Worm (Caenorhabditis elegans) whole organism, midembryonic: ENCODE data around the gene spcs-3.

Experiments
- T22C8.4 ChIP-seq: fragments of 200-800 bp; sonication (Bioruptor generic); IDR thresholded peaks from 2 replicates; pipeline ENCODE4 v1.3.6; 2022; ENCODE audit warnings: missing genetic modification characterization, missing compliant biosample characterization
- cog-1 ChIP-seq: sonication (generic microtip); optimal IDR thresholded peaks from 2 replicates; lab custom pipeline; 2016; ENCODE audit warnings: missing genetic modification characterization, missing compliant biosample characterization
- flt-1 ChIP-seq: fragments of 200-800 bp; sonication (Bioruptor generic); IDR thresholded peaks from 2 replicates; pipeline ENCODE4 v1.3.6; 2022; ENCODE audit warnings: missing genetic modification characterization, missing compliant biosample characterization
- klf-2 ChIP-seq: fragments of 200-800 bp; sonication (Bioruptor generic); conservative IDR thresholded peaks from 2 replicates; pipeline ENCODE4 v1.3.6; 2022; ENCODE audit warnings: missing genetic modification reagents, missing genetic modification characterization, missing compliant biosample characterization
- med-1 ChIP-seq: sonication (generic microtip); optimal IDR thresholded peaks from 2 replicates; lab custom pipeline; 2017; ENCODE audit warnings: missing genetic modification characterization, mild to moderate bottlenecking, missing compliant biosample characterization, antibody characterized with exemption, missing genetic modification reagents; ENCODE audit not compliant: insufficient read depth
- ref-1 ChIP-seq: fragments of 200-800 bp; sonication (Bioruptor generic); conservative IDR thresholded peaks from 2 replicates; pipeline ENCODE4 v1.3.6; 2022; ENCODE audit warnings: missing genetic modification reagents, missing genetic modification characterization, missing compliant biosample characterization
- tab-1 ChIP-seq: fragments of 200-800 bp; sonication (Bioruptor generic); IDR thresholded peaks from 2 replicates; pipeline ENCODE4 v1.3.6; 2022; ENCODE audit warnings: missing genetic modification characterization, missing compliant biosample characterization
- ztf-23 ChIP-seq: fragments of 200-800 bp; sonication (Bioruptor generic); IDR thresholded peaks from 2 replicates; pipeline ENCODE4 v1.3.6; 2022; ENCODE audit warnings: missing genetic modification reagents, missing genetic modification characterization, missing compliant biosample characterization
- ztf-29 ChIP-seq: fragments of 200-800 bp; sonication (Bioruptor generic); IDR thresholded peaks from 2 replicates; pipeline ENCODE4 v1.3.6; 2022; ENCODE audit warnings: missing genetic modification reagents, missing genetic modification characterization, missing compliant biosample characterization

spcs-3 gene

ce11 chrIII:8044717-8045116 is at the start of gene spcs-3:
Gene spcs-3 (plus strand): TSS chrIII:8045017.
- TF ChIP-seq ztf-23 (GFP tag; lab: Robert Waterston, UW) (no peak), klf-2 (GFP tag; lab: Robert Waterston, UW) (no peak), cog-1 (no peak), tab-1 (GFP tag; lab: Robert Waterston, UW) (no peak), flt-1 (GFP tag; lab: Robert Waterston, UW) (no peak), ref-1 (no peak), med-1 (GFP tag; lab: Kevin White, UChicago) (no peak), ztf-29 (GFP tag; lab: Robert Waterston, UW) (no peak), T22C8.4 (GFP tag; lab: Robert Waterston, UW) (no peak)

ce11 chrIII:7996353-7996752 is 48.5 kb upstream of the spcs-3 start, which contains the start of gene npr-17:
Gene npr-17 (minus strand): TSS chrIII:7996453.
- TF ChIP-seq klf-2 (GFP tag; lab: Robert Waterston, UW) (no peak), tab-1 (GFP tag; lab: Robert Waterston, UW) (no peak), cog-1 (no peak), ztf-23 (GFP tag; lab: Robert Waterston, UW) (no peak), flt-1 (GFP tag; lab: Robert Waterston, UW) (no peak), ref-1 (no peak), ztf-29 (GFP tag; lab: Robert Waterston, UW) (no peak), med-1 (GFP tag; lab: Kevin White, UChicago) (no peak), T22C8.4 (GFP tag; lab: Robert Waterston, UW) (no peak)

- TF ChIP-seq med-1 (GFP tag; lab: Kevin White, UChicago) (no peak), ztf-23 (GFP tag; lab: Robert Waterston, UW) (no peak), cog-1 (no peak), ref-1 (no peak), flt-1 (GFP tag; lab: Robert Waterston, UW) (no peak), T22C8.4 (GFP tag; lab: Robert Waterston, UW) (no peak), klf-2 (GFP tag; lab: Robert Waterston, UW) (no peak), tab-1 (GFP tag; lab: Robert Waterston, UW) (no peak), ztf-29 (GFP tag; lab: Robert Waterston, UW) (no peak)
Observed at ce11 chrIII:7997447-7998046, 47.3 kb upstream of the spcs-3 start.

ce11 chrIII:8001557-8001956 is 43.3 kb upstream of the spcs-3 start:
- TF ChIP-seq cog-1 = no peak
- no peak for TF ChIP-seq tab-1 (GFP tag; lab: Robert Waterston, UW)
- TF ChIP-seq klf-2 (GFP tag; lab: Robert Waterston, UW) = no peak
- no peak for TF ChIP-seq med-1 (GFP tag; lab: Kevin White, UChicago)
- no peak for TF ChIP-seq ztf-29 (GFP tag; lab: Robert Waterston, UW)
- no peak for TF ChIP-seq T22C8.4 (GFP tag; lab: Robert Waterston, UW)
- no peak for TF ChIP-seq ref-1
- no peak for TF ChIP-seq ztf-23 (GFP tag; lab: Robert Waterston, UW)

ce11 chrIII:8004091-8004490 is 40.7 kb upstream of the spcs-3 start, which contains the start of gene C06G4.6:
Gene C06G4.6 (plus strand): TSS chrIII:8004391.
- TF ChIP-seq med-1 (GFP tag; lab: Kevin White, UChicago) = no peak
- no peak for TF ChIP-seq tab-1 (GFP tag; lab: Robert Waterston, UW)

ce11 chrIII:8009769-8010168 is 35.0 kb upstream of the spcs-3 start, which contains the start of gene cit-1.1:
Gene cit-1.1 (minus strand): TSS chrIII:8009821.
- TF ChIP-seq ztf-29 (GFP tag; lab: Robert Waterston, UW) = no peak
- no peak for TF ChIP-seq cog-1
- TF ChIP-seq med-1 (GFP tag; lab: Kevin White, UChicago) = no peak
- no peak for TF ChIP-seq flt-1 (GFP tag; lab: Robert Waterston, UW)
- TF ChIP-seq T22C8.4 (GFP tag; lab: Robert Waterston, UW) = no peak
- TF ChIP-seq klf-2 (GFP tag; lab: Robert Waterston, UW) = no peak
- no peak for TF ChIP-seq ztf-23 (GFP tag; lab: Robert Waterston, UW)
- TF ChIP-seq tab-1 (GFP tag; lab: Robert Waterston, UW) = no peak
- no peak for TF ChIP-seq ref-1

ce11 chrIII:8010260-8010822 is 34.5 kb upstream of the spcs-3 start, which contains the start of gene cit-1.2:
Gene cit-1.2 (plus strand): TSS chrIII:8010772.
- no peak for TF ChIP-seq cog-1

ce11 chrIII:8013582-8013981 is 31.2 kb upstream of the spcs-3 start:
- TF ChIP-seq ref-1 (no peak), klf-2 (GFP tag; lab: Robert Waterston, UW) (no peak), med-1 (GFP tag; lab: Kevin White, UChicago) (no peak), ztf-23 (GFP tag; lab: Robert Waterston, UW) (no peak), ztf-29 (GFP tag; lab: Robert Waterston, UW) (no peak), cog-1 (no peak), T22C8.4 (GFP tag; lab: Robert Waterston, UW) (no peak), tab-1 (GFP tag; lab: Robert Waterston, UW) (no peak), flt-1 (GFP tag; lab: Robert Waterston, UW) (no peak)

- TF ChIP-seq ztf-23 (GFP tag; lab: Robert Waterston, UW) = no peak
- TF ChIP-seq cog-1 = no peak
- TF ChIP-seq ztf-29 (GFP tag; lab: Robert Waterston, UW) = no peak
- TF ChIP-seq tab-1 (GFP tag; lab: Robert Waterston, UW) = no peak
- no peak for TF ChIP-seq ref-1
- no peak for TF ChIP-seq klf-2 (GFP tag; lab: Robert Waterston, UW)
- TF ChIP-seq med-1 (GFP tag; lab: Kevin White, UChicago) = no peak
- no peak for TF ChIP-seq T22C8.4 (GFP tag; lab: Robert Waterston, UW)
- no peak for TF ChIP-seq flt-1 (GFP tag; lab: Robert Waterston, UW)
Observed at ce11 chrIII:8016438-8016837, 28.4 kb upstream of the spcs-3 start, which contains the start of gene F44B9.5. Gene F44B9.5 (minus strand): TSS chrIII:8016538.
